Fruit fly (Drosophila melanogaster) whole organism: Measurements from ENCODE around the gene CG34008.

ENCODE experiments used
- EcR ChIP-seq, 2 experiments: fragments of >200 bp; optimal IDR thresholded peaks; 2 replicates each; lab custom pipeline; 2017; ENCODE audit warnings: missing biosample characterization in 2 of 2, missing genetic modification characterization in 2 of 2, missing genetic modification reagents in 2 of 2
- pan ChIP-seq: fragments of >200 bp; optimal IDR thresholded peaks from 2 replicates; lab custom pipeline; 2017

dm6 chr3R:20557415-20558105 is 23.8 kb downstream of the CG34008 start, which contains the start of the genes DPCoAC and CG5180:
- no peak for TF ChIP-seq pan (lab: Kevin White, UChicago)
- TF ChIP-seq EcR (GFP tag; optimal IDR thresholded peaks at IDR 0.05; lab: Kevin White, UChicago): no peak
